Fruit fly (Drosophila melanogaster) whole organism, adult: ENCODE measurements around the gene CG13771.

Experiments used
- CG11617 ChIP-seq: fragments of 200-800 bp; sonication (Bioruptor generic); optimal IDR thresholded peaks from 2 replicates; lab custom pipeline; 2017; ENCODE audit warnings: mild to moderate bottlenecking, missing biosample characterization, missing genetic modification reagents, missing genetic modification characterization
- CG12768 ChIP-seq: fragments of 200-800 bp; sonication (Bioruptor generic); optimal IDR thresholded peaks from 2 replicates; lab custom pipeline; 2017; ENCODE audit warnings: missing biosample characterization, missing genetic modification characterization, mild to moderate bottlenecking, moderate library complexity, missing genetic modification reagents
- CG14711 ChIP-seq: fragments of 200-800 bp; sonication (Bioruptor generic); optimal IDR thresholded peaks from 2 replicates; lab custom pipeline; 2018; ENCODE audit warnings: missing biosample characterization, mild to moderate bottlenecking, missing genetic modification characterization, moderate library complexity
- CG1620 ChIP-seq: fragments of 200-800 bp; sonication (Bioruptor generic); optimal IDR thresholded peaks from 2 replicates; lab custom pipeline; 2016; ENCODE audit warnings: missing biosample characterization, missing genetic modification characterization
- CG33017 ChIP-seq: fragments of 200-800 bp; sonication (Bioruptor generic); optimal IDR thresholded peaks from 2 replicates; lab custom pipeline; 2018; ENCODE audit warnings: missing biosample characterization, mild to moderate bottlenecking, missing genetic modification characterization, moderate library complexity
- CG5204 ChIP-seq: fragments of 200-800 bp; sonication (Bioruptor generic); optimal IDR thresholded peaks from 2 replicates; lab custom pipeline; 2016; ENCODE audit warnings: missing biosample characterization, missing genetic modification characterization
- CG7045 ChIP-seq: fragments of 200-800 bp; sonication (Bioruptor generic); optimal IDR thresholded peaks from 2 replicates; lab custom pipeline; 2017; ENCODE audit warnings: missing biosample characterization, mild to moderate bottlenecking, missing genetic modification characterization
- CG7101 ChIP-seq: fragments of 200-800 bp; sonication (Bioruptor generic); optimal IDR thresholded peaks from 2 replicates; lab custom pipeline; 2018; ENCODE audit warnings: missing biosample characterization, mild to moderate bottlenecking, missing genetic modification characterization, moderate library complexity
- Clk ChIP-seq: fragments of 200-800 bp; sonication (Bioruptor generic); optimal IDR thresholded peaks from 2 replicates; lab custom pipeline; 2017; ENCODE audit warnings: missing biosample characterization, missing genetic modification characterization
- Crg-1 ChIP-seq: fragments of 200-800 bp; sonication (Bioruptor generic); optimal IDR thresholded peaks from 2 replicates; lab custom pipeline; 2016; ENCODE audit warnings: missing biosample characterization, missing genetic modification characterization
- Hr96 ChIP-seq: fragments of 200-800 bp; sonication (Bioruptor generic); optimal IDR thresholded peaks from 2 replicates; lab custom pipeline; 2016; ENCODE audit warnings: missing biosample characterization, missing genetic modification characterization
- Mnt ChIP-seq: fragments of 200-800 bp; sonication (Bioruptor generic); optimal IDR thresholded peaks from 2 replicates; lab custom pipeline; 2016; ENCODE audit warnings: missing biosample characterization, mild to moderate bottlenecking, missing genetic modification characterization
- bab1 ChIP-seq: fragments of 200-800 bp; sonication (Bioruptor generic); optimal IDR thresholded peaks from 3 replicates; lab custom pipeline; 2019; ENCODE audit warnings: missing biosample characterization, mild to moderate bottlenecking, missing genetic modification characterization, moderate library complexity
- cic ChIP-seq: fragments of 200-800 bp; sonication (Bioruptor generic); optimal IDR thresholded peaks from 2 replicates; lab custom pipeline; 2017; ENCODE audit warnings: missing biosample characterization, mild to moderate bottlenecking, missing genetic modification characterization, moderate library complexity
- cnc ChIP-seq, 2 experiments: fragments of >200 bp; optimal IDR thresholded peaks; 2 replicates each; lab custom pipeline; 2017
- kay ChIP-seq: fragments of 200-800 bp; sonication (Bioruptor generic); peaks from one replicate; lab custom pipeline; 2016; ENCODE audit warnings: missing biosample characterization, missing genetic modification characterization, borderline replicate concordance
- ovo ChIP-seq: fragments of 200-800 bp; sonication (Bioruptor generic); optimal IDR thresholded peaks from 2 replicates; lab custom pipeline; 2016; ENCODE audit warnings: missing biosample characterization, missing genetic modification characterization
- pad ChIP-seq: fragments of 200-800 bp; sonication (Bioruptor generic); optimal IDR thresholded peaks from 3 replicates; lab custom pipeline; 2017; ENCODE audit warnings: missing biosample characterization, missing genetic modification characterization, mild to moderate bottlenecking, moderate library complexity, missing genetic modification reagents
- tj ChIP-seq: fragments of 200-800 bp; sonication (Bioruptor generic); optimal IDR thresholded peaks from 3 replicates; lab custom pipeline; 2017; ENCODE audit warnings: missing biosample characterization, mild to moderate bottlenecking, missing genetic modification characterization, moderate library complexity
- toe ChIP-seq: fragments of 200-800 bp; sonication (Bioruptor generic); optimal IDR thresholded peaks from 2 replicates; lab custom pipeline; 2016; ENCODE audit warnings: missing biosample characterization, missing genetic modification characterization

CG13771 gene

dm6 chr2L:6657969-6658748, 5.3 kb downstream of the CG13771 start, which contains the start of the genes CG31636 and Ube4A:
TSS of gene CG31636 (minus strand) at chr2L:6658152.
TSS of gene Ube4A (plus strand) at chr2L:6658517.
- TF ChIP-seq tj (GFP tag; lab: Kevin White, UChicago) (no peak), cic (GFP tag; lab: Kevin White, UChicago) (peak; percentile 8)

- TF ChIP-seq tj (GFP tag; lab: Kevin White, UChicago) (no peak), CG1620 (GFP tag; lab: Kevin White, UChicago) (no peak), ovo (GFP tag; lab: Kevin White, UChicago) (no peak)
Observed at dm6 chr2L:6656264-6656676, 7.1 kb downstream of the CG13771 start, which contains the start of gene CG31633. TSS of gene CG31633 (minus strand) at chr2L:6656321.

dm6 chr2L:6649085-6649754, 14.2 kb downstream of the CG13771 start, which contains the start of the genes CG31635 and Tango1:
TSS of gene CG31635 (minus strand) at chr2L:6649114.
TSS of gene Tango1 (plus strand) at chr2L:6649388.
- TF ChIP-seq Hr96 (GFP tag; lab: Kevin White, UChicago) (no peak), cnc (optimal IDR thresholded peaks at IDR 0.05; lab: Kevin White, UChicago) (no peak), CG11617 (GFP tag; lab: Kevin White, UChicago) (no peak), Mnt (no peak), CG7045 (GFP tag; lab: Kevin White, UChicago) (peak; percentile 10), CG7101 (tag; lab: Kevin White, UChicago) (peak; percentile 32), CG33017 (tag; lab: Kevin White, UChicago) (no peak), tj (GFP tag; lab: Kevin White, UChicago) (peak; percentile 98), ovo (GFP tag; lab: Kevin White, UChicago) (no peak), toe (GFP tag; lab: Kevin White, UChicago) (no peak), kay (no peak), CG12768 (GFP tag; lab: Kevin White, UChicago) (no peak), Crg-1 (GFP tag; lab: Kevin White, UChicago) (no peak), pad (GFP tag; lab: Kevin White, UChicago) (peak; percentile 9), Clk (GFP tag; lab: Kevin White, UChicago) (no peak), CG5204 (GFP tag; lab: Kevin White, UChicago) (no peak), cic (GFP tag; lab: Kevin White, UChicago) (peak; percentile 0), CG14711 (tag; lab: Kevin White, UChicago) (peak; percentile 60), bab1 (peak; percentile 46), CG1620 (GFP tag; lab: Kevin White, UChicago) (peak; percentile 8)

dm6 chr2L:6648163-6648628, 15.2 kb downstream of the CG13771 start:
- TF ChIP-seq CG1620 (GFP tag; lab: Kevin White, UChicago), result peak; percentile 82
- peak; percentile 85 for TF ChIP-seq CG14711 (tag; lab: Kevin White, UChicago)
- peak; percentile 95 for TF ChIP-seq CG11617 (GFP tag; lab: Kevin White, UChicago)
- peak; percentile 78 for TF ChIP-seq pad (GFP tag; lab: Kevin White, UChicago)
- TF ChIP-seq cnc (optimal IDR thresholded peaks at IDR 0.05; lab: Kevin White, UChicago), result no peak
- TF ChIP-seq CG5204 (GFP tag; lab: Kevin White, UChicago), result no peak
- peak; percentile 97 for TF ChIP-seq CG7045 (GFP tag; lab: Kevin White, UChicago)
- peak; percentile 93 for TF ChIP-seq CG33017 (tag; lab: Kevin White, UChicago)
- TF ChIP-seq CG12768 (GFP tag; lab: Kevin White, UChicago), result peak; percentile 94
- no peak for TF ChIP-seq kay
- peak; percentile 88 for TF ChIP-seq ovo (GFP tag; lab: Kevin White, UChicago)
- TF ChIP-seq cic (GFP tag; lab: Kevin White, UChicago), result peak; percentile 64
- peak; percentile 79 for TF ChIP-seq tj (GFP tag; lab: Kevin White, UChicago)
- TF ChIP-seq bab1, result peak; percentile 91
- peak; percentile 88 for TF ChIP-seq Clk (GFP tag; lab: Kevin White, UChicago)
- peak; percentile 91 for TF ChIP-seq Crg-1 (GFP tag; lab: Kevin White, UChicago)
- TF ChIP-seq toe (GFP tag; lab: Kevin White, UChicago), result no peak
- peak; percentile 83 for TF ChIP-seq Mnt
- peak; percentile 92 for TF ChIP-seq CG7101 (tag; lab: Kevin White, UChicago)
- TF ChIP-seq Hr96 (GFP tag; lab: Kevin White, UChicago), result no peak

dm6 chr2L:6647103-6647711, 16.2 kb downstream of the CG13771 start:
- TF ChIP-seq Crg-1 (GFP tag; lab: Kevin White, UChicago), result peak; percentile 79
- TF ChIP-seq CG7045 (GFP tag; lab: Kevin White, UChicago), result peak; percentile 91
- TF ChIP-seq toe (GFP tag; lab: Kevin White, UChicago), result no peak
- TF ChIP-seq pad (GFP tag; lab: Kevin White, UChicago), result peak; percentile 69
- peak; percentile 90 for TF ChIP-seq Hr96 (GFP tag; lab: Kevin White, UChicago)
- TF ChIP-seq kay, result peak; percentile 98
- peak; percentile 93 for TF ChIP-seq CG11617 (GFP tag; lab: Kevin White, UChicago)
- TF ChIP-seq bab1, result peak; percentile 86
- peak; percentile 94 for TF ChIP-seq CG33017 (tag; lab: Kevin White, UChicago)
- peak; percentile 92 for TF ChIP-seq CG5204 (GFP tag; lab: Kevin White, UChicago)
- peak; percentile 69 for TF ChIP-seq Mnt
- peak; percentile 95 for TF ChIP-seq CG7101 (tag; lab: Kevin White, UChicago)
- peak; percentile 84 for TF ChIP-seq cic (GFP tag; lab: Kevin White, UChicago)
- TF ChIP-seq CG1620 (GFP tag; lab: Kevin White, UChicago), result peak; percentile 84
- no peak for TF ChIP-seq cnc (optimal IDR thresholded peaks at IDR 0.05; lab: Kevin White, UChicago)
- TF ChIP-seq Clk (GFP tag; lab: Kevin White, UChicago), result peak; percentile 82
- peak; percentile 90 for TF ChIP-seq CG14711 (tag; lab: Kevin White, UChicago)
- peak; percentile 88 for TF ChIP-seq ovo (GFP tag; lab: Kevin White, UChicago)
- peak; percentile 82 for TF ChIP-seq tj (GFP tag; lab: Kevin White, UChicago)
- peak; percentile 90 for TF ChIP-seq CG12768 (GFP tag; lab: Kevin White, UChicago)
